Fruit fly (Drosophila melanogaster) whole organism, prepupa: ENCODE results near the gene mldr.

Source experiments
- CG10631 ChIP-seq: fragments of 200-800 bp; sonication (Bioruptor generic); optimal IDR thresholded peaks from 2 replicates; lab custom pipeline; 2016; ENCODE audit warnings: missing biosample characterization, missing genetic modification characterization
- CG10669 ChIP-seq: fragments of 200-800 bp; sonication (Bioruptor generic); optimal IDR thresholded peaks from 3 replicates; lab custom pipeline; 2018; ENCODE audit warnings: missing biosample characterization, mild to moderate bottlenecking, missing genetic modification characterization, moderate library complexity
- CG11294 ChIP-seq: fragments of 200-800 bp; sonication (Bioruptor generic); IDR thresholded peaks from 2 replicates; pipeline ENCODE4 v1.3.6; 2022; ENCODE audit warnings: missing biosample characterization, missing genetic modification characterization
- CG11762 ChIP-seq: fragments of 200-800 bp; sonication (Bioruptor generic); optimal IDR thresholded peaks from 3 replicates; lab custom pipeline; 2016; ENCODE audit warnings: missing biosample characterization, missing genetic modification characterization; ENCODE audit not compliant: insufficient read depth
- CG11902 ChIP-seq: fragments of 200-800 bp; sonication (Bioruptor generic); optimal IDR thresholded peaks from 3 replicates; lab custom pipeline; 2016; ENCODE audit warnings: missing biosample characterization, missing genetic modification characterization
- CG15336 ChIP-seq: fragments of 200-800 bp; sonication (Bioruptor generic); IDR thresholded peaks from 2 replicates; pipeline ENCODE4 v1.3.6; 2022; ENCODE audit warnings: missing biosample characterization, missing genetic modification characterization
- CG16779 ChIP-seq: fragments of 200-800 bp; sonication (Bioruptor generic); optimal IDR thresholded peaks from 3 replicates; lab custom pipeline; 2017; ENCODE audit warnings: missing biosample characterization, mild to moderate bottlenecking, missing genetic modification characterization
- CG31627 ChIP-seq: fragments of 200-800 bp; sonication (Bioruptor generic); optimal IDR thresholded peaks from 3 replicates; lab custom pipeline; 2016; ENCODE audit warnings: missing biosample characterization, missing genetic modification characterization
- CG32006 ChIP-seq: fragments of 200-800 bp; sonication (Bioruptor generic); optimal IDR thresholded peaks from 3 replicates; lab custom pipeline; 2017; ENCODE audit warnings: missing biosample characterization, mild to moderate bottlenecking, missing genetic modification characterization
- CG3919 ChIP-seq: fragments of 200-800 bp; sonication (Bioruptor generic); optimal IDR thresholded peaks from 3 replicates; lab custom pipeline; 2016; ENCODE audit warnings: missing biosample characterization, missing genetic modification characterization
- CG4318 ChIP-seq: fragments of 200-800 bp; sonication (Bioruptor generic); optimal IDR thresholded peaks from 3 replicates; lab custom pipeline; 2017; ENCODE audit warnings: missing biosample characterization, mild to moderate bottlenecking, missing genetic modification characterization
- CG6163 ChIP-seq: fragments of 200-800 bp; sonication (Bioruptor generic); IDR thresholded peaks from 3 replicates; pipeline ENCODE4 v1.3.6; 2022; ENCODE audit warnings: missing biosample characterization, missing genetic modification characterization
- CG6276 ChIP-seq: fragments of 200-800 bp; sonication (Bioruptor generic); optimal IDR thresholded peaks from 2 replicates; lab custom pipeline; 2017; ENCODE audit warnings: missing biosample characterization, mild to moderate bottlenecking, missing genetic modification characterization
- CG6792 ChIP-seq: fragments of 200-800 bp; sonication (Bioruptor generic); optimal IDR thresholded peaks from 3 replicates; lab custom pipeline; 2016; ENCODE audit warnings: missing biosample characterization, missing genetic modification characterization
- CG6808 ChIP-seq: fragments of 200-800 bp; sonication (Bioruptor generic); optimal IDR thresholded peaks from 3 replicates; lab custom pipeline; 2017; ENCODE audit warnings: missing biosample characterization, missing genetic modification characterization, mild to moderate bottlenecking, moderate library complexity, missing genetic modification reagents
- CG6854 ChIP-seq: fragments of 200-800 bp; sonication (Bioruptor generic); optimal IDR thresholded peaks from 2 replicates; lab custom pipeline; 2017; ENCODE audit warnings: missing biosample characterization, mild to moderate bottlenecking, missing genetic modification characterization
- CG7368 ChIP-seq: fragments of 200-800 bp; sonication (Bioruptor generic); optimal IDR thresholded peaks from 3 replicates; lab custom pipeline; 2016; ENCODE audit warnings: missing biosample characterization, missing genetic modification characterization
- CG8119 ChIP-seq: fragments of 200-800 bp; sonication (Bioruptor generic); IDR thresholded peaks from 3 replicates; pipeline ENCODE4 v1.3.6; 2022; ENCODE audit warnings: missing biosample characterization, missing genetic modification characterization
- CG8319 ChIP-seq: fragments of 200-800 bp; sonication (Bioruptor generic); optimal IDR thresholded peaks from 3 replicates; lab custom pipeline; 2016; ENCODE audit warnings: missing biosample characterization, missing genetic modification characterization
- CG8632 ChIP-seq: fragments of 200-800 bp; sonication (Bioruptor generic); optimal IDR thresholded peaks from 3 replicates; lab custom pipeline; 2016; ENCODE audit warnings: missing biosample characterization, missing genetic modification characterization
- CG9139 ChIP-seq: fragments of 200-800 bp; sonication (Bioruptor generic); optimal IDR thresholded peaks from 3 replicates; lab custom pipeline; 2017; ENCODE audit warnings: missing biosample characterization, mild to moderate bottlenecking, missing genetic modification characterization
- Eip75B ChIP-seq: fragments of 200-800 bp; sonication (Bioruptor generic); optimal IDR thresholded peaks from 3 replicates; lab custom pipeline; 2016; ENCODE audit warnings: missing biosample characterization, missing genetic modification characterization
- Eip78C ChIP-seq: fragments of 200-800 bp; sonication (Bioruptor generic); peaks from one replicate; lab custom pipeline; 2016; ENCODE audit warnings: missing biosample characterization, missing genetic modification characterization
- Ets21C ChIP-seq: fragments of 200-800 bp; sonication (Bioruptor generic); optimal IDR thresholded peaks from 3 replicates; lab custom pipeline; 2016; ENCODE audit warnings: missing biosample characterization, missing genetic modification characterization
- Hr38 ChIP-seq: sonication (Bioruptor generic); optimal IDR thresholded peaks from 2 replicates; lab custom pipeline; 2016; ENCODE audit warnings: missing biosample characterization, missing genetic modification characterization
- Hr39 ChIP-seq: fragments of 200-800 bp; sonication (Bioruptor generic); optimal IDR thresholded peaks from 2 replicates; lab custom pipeline; 2016; ENCODE audit warnings: missing biosample characterization, missing genetic modification characterization
- Hr4 ChIP-seq: fragments of 200-800 bp; sonication (Bioruptor generic); optimal IDR thresholded peaks from 3 replicates; lab custom pipeline; 2016; ENCODE audit warnings: missing biosample characterization, missing genetic modification characterization
- Lpt ChIP-seq: fragments of 200-800 bp; sonication (Bioruptor generic); optimal IDR thresholded peaks from 3 replicates; lab custom pipeline; 2016; ENCODE audit warnings: missing biosample characterization, missing genetic modification characterization
- Met ChIP-seq: fragments of 200-800 bp; sonication (Bioruptor generic); optimal IDR thresholded peaks from 3 replicates; lab custom pipeline; 2016; ENCODE audit warnings: missing biosample characterization, missing genetic modification characterization
- Sox102F ChIP-seq: fragments of 200-800 bp; sonication (Bioruptor generic); optimal IDR thresholded peaks from 2 replicates; lab custom pipeline; 2016; ENCODE audit warnings: missing biosample characterization, mild to moderate bottlenecking, missing genetic modification characterization
- Sox14 ChIP-seq: fragments of 200-800 bp; sonication (Bioruptor generic); optimal IDR thresholded peaks from 3 replicates; lab custom pipeline; 2016; ENCODE audit warnings: missing biosample characterization, missing genetic modification characterization
- achi ChIP-seq: fragments of 200-800 bp; sonication (Bioruptor generic); optimal IDR thresholded peaks from 3 replicates; lab custom pipeline; 2016; ENCODE audit warnings: missing biosample characterization, missing genetic modification characterization
- acj6 ChIP-seq: fragments of 200-800 bp; sonication (Bioruptor generic); optimal IDR thresholded peaks from 3 replicates; lab custom pipeline; 2016; ENCODE audit warnings: missing biosample characterization, missing genetic modification characterization
- cyc ChIP-seq: fragments of 200-800 bp; sonication (Bioruptor generic); optimal IDR thresholded peaks from 3 replicates; lab custom pipeline; 2016; ENCODE audit warnings: missing biosample characterization, missing genetic modification characterization
- dac ChIP-seq: fragments of 200-800 bp; sonication (Bioruptor generic); optimal IDR thresholded peaks from 2 replicates; lab custom pipeline; 2017; ENCODE audit warnings: missing biosample characterization, mild to moderate bottlenecking, missing genetic modification characterization
- dsx ChIP-seq: fragments of 200-800 bp; optimal IDR thresholded peaks from 3 replicates; lab custom pipeline; 2019; ENCODE audit warnings: missing biosample characterization, mild to moderate bottlenecking, missing genetic modification characterization, moderate library complexity; ENCODE audit not compliant: poor library complexity, severe bottlenecking
- eg ChIP-seq: fragments of 200-800 bp; sonication (Bioruptor generic); IDR thresholded peaks from 3 replicates; pipeline ENCODE4 v1.3.6; 2022; ENCODE audit warnings: missing biosample characterization, missing genetic modification characterization
- esn ChIP-seq: fragments of 200-800 bp; sonication (Bioruptor generic); optimal IDR thresholded peaks from 2 replicates; lab custom pipeline; 2016; ENCODE audit warnings: missing biosample characterization, mild to moderate bottlenecking, missing genetic modification characterization, moderate library complexity
- fd85E ChIP-seq: fragments of 200-800 bp; sonication (Bioruptor generic); optimal IDR thresholded peaks from 3 replicates; lab custom pipeline; 2016; ENCODE audit warnings: missing biosample characterization, missing genetic modification characterization
- lz ChIP-seq: fragments of 200-800 bp; sonication (Bioruptor generic); optimal IDR thresholded peaks from 3 replicates; lab custom pipeline; 2016; ENCODE audit warnings: missing biosample characterization, missing genetic modification characterization
- net ChIP-seq: fragments of 200-800 bp; sonication (Bioruptor generic); optimal IDR thresholded peaks from 3 replicates; lab custom pipeline; 2016; ENCODE audit warnings: missing biosample characterization, missing genetic modification characterization
- pdm3 ChIP-seq: fragments of 200-800 bp; sonication (Bioruptor generic); optimal IDR thresholded peaks from 3 replicates; lab custom pipeline; 2016; ENCODE audit warnings: missing biosample characterization, missing genetic modification characterization
- salr ChIP-seq, 2 experiments: fragments of 200-800 bp; sonication (Bioruptor generic); optimal IDR thresholded peaks; 3 replicates each; lab custom pipeline; 2016 to 2018; ENCODE audit warnings: missing biosample characterization in 2 of 2, missing genetic modification characterization in 2 of 2, mild to moderate bottlenecking in 1 of 2
- spab ChIP-seq: fragments of 200-800 bp; sonication (Bioruptor generic); optimal IDR thresholded peaks from 2 replicates; lab custom pipeline; 2017; ENCODE audit warnings: missing biosample characterization, mild to moderate bottlenecking, missing genetic modification characterization, missing genetic modification reagents
- svp ChIP-seq: fragments of 200-800 bp; sonication (Bioruptor generic); peaks from one replicate; lab custom pipeline; 2016; ENCODE audit warnings: missing biosample characterization, missing genetic modification characterization
- topi ChIP-seq: fragments of 200-800 bp; sonication (Bioruptor generic); optimal IDR thresholded peaks from 3 replicates; lab custom pipeline; 2016; ENCODE audit warnings: missing biosample characterization, missing genetic modification characterization
- vri ChIP-seq: fragments of 200-800 bp; sonication (Bioruptor generic); optimal IDR thresholded peaks from 3 replicates; lab custom pipeline; 2016; ENCODE audit warnings: missing biosample characterization, mild to moderate bottlenecking, missing genetic modification characterization

mldr gene

dm6 chrX:6263614-6264130 is 27.4 kb upstream of the mldr start (continued):
- TF ChIP-seq CG6163 (no peak), CG8632 (GFP tag; lab: Kevin White, UChicago) (no peak), dac (GFP tag; lab: Kevin White, UChicago) (peak; percentile 55), Hr4 (peak; percentile 67)

- TF ChIP-seq achi (GFP tag; lab: Kevin White, UChicago) (no peak), CG31627 (no peak), net (GFP tag; lab: Kevin White, UChicago) (no peak), eg (no peak), pdm3 (GFP tag; lab: Kevin White, UChicago) (no peak), Eip75B (GFP tag; lab: Kevin White, UChicago) (no peak), spab (GFP tag; lab: Kevin White, UChicago) (no peak), vri (GFP tag; lab: Kevin White, UChicago) (no peak), CG11902 (no peak), esn (no peak), CG6163 (no peak), cyc (no peak), Hr38 (GFP tag; lab: Kevin White, UChicago) (no peak), CG9139 (GFP tag; lab: Kevin White, UChicago) (no peak), CG8119 (GFP tag; lab: Robert Waterston, UW) (no peak), CG32006 (GFP tag; lab: Kevin White, UChicago) (no peak)
- TF ChIP-seq, all 60 proteins: peak for 0
Measured at dm6 chrX:6264456-6264855, 26.6 kb upstream of the mldr start.

dm6 chrX:6265456-6265877 is 25.6 kb upstream of the mldr start:
- TF ChIP-seq CG3919 (peak; percentile 93), Sox14 (peak; percentile 92), dac (GFP tag; lab: Kevin White, UChicago) (peak; percentile 97), CG6792 (GFP tag; lab: Kevin White, UChicago) (peak; percentile 93), CG31627 (peak; percentile 89), CG6276 (GFP tag; lab: Kevin White, UChicago) (peak; percentile 94), CG11294 (GFP tag; lab: Robert Waterston, UW) (peak; percentile 90), Hr39 (peak; percentile 91), CG15336 (GFP tag; lab: Robert Waterston, UW) (peak; percentile 96), acj6 (GFP tag; lab: Kevin White, UChicago) (peak; percentile 90), CG10669 (peak; percentile 88), salr (GFP tag; optimal IDR thresholded peaks at IDR 0.05; lab: Kevin White, UChicago) (peak; percentile 67 to 95), achi (GFP tag; lab: Kevin White, UChicago) (peak; percentile 94), Ets21C (GFP tag; lab: Kevin White, UChicago) (peak; percentile 84), topi (GFP tag; lab: Kevin White, UChicago) (peak; percentile 92), esn (peak; percentile 93), CG7368 (GFP tag; lab: Kevin White, UChicago) (peak; percentile 87), CG9139 (GFP tag; lab: Kevin White, UChicago) (peak; percentile 73), CG6808 (GFP tag; lab: Kevin White, UChicago) (peak; percentile 83), fd85E (GFP tag; lab: Kevin White, UChicago) (peak; percentile 71), Sox102F (peak; percentile 91), CG16779 (tag; lab: Kevin White, UChicago) (peak; percentile 89), dsx (GFP tag; lab: Kevin White, UChicago) (peak; percentile 74), CG32006 (GFP tag; lab: Kevin White, UChicago) (peak; percentile 98), CG10631 (peak; percentile 92), CG6854 (GFP tag; lab: Kevin White, UChicago) (peak; percentile 56), Lpt (peak; percentile 97), svp (GFP tag; lab: Kevin White, UChicago) (peak; percentile 94), lz (GFP tag; lab: Kevin White, UChicago) (peak; percentile 92), CG11902 (peak; percentile 87), CG11762 (GFP tag; lab: Kevin White, UChicago) (peak; percentile 92), CG8319 (GFP tag; lab: Kevin White, UChicago) (peak; percentile 93), CG4318 (peak; percentile 96), cyc (peak; percentile 85), Met (GFP tag; lab: Kevin White, UChicago) (peak; percentile 91), Hr38 (GFP tag; lab: Kevin White, UChicago) (peak; percentile 64), CG6163 (peak; percentile 91), Eip78C (peak; percentile 98), net (GFP tag; lab: Kevin White, UChicago) (peak; percentile 96)
